Fruit fly (Drosophila melanogaster): ENCODE measurements around the gene RtcB.
A peak's percentile ranks its signal among the peaks of the same experiment; 100 is the strongest.

dm6 chr2L:19423467-19424122 is 6.8 kb upstream of the RtcB start, which contains the start of the genes Alp12 and CG13085:
- TF ChIP-seq CG8319 (GFP tag; optimal IDR thresholded peaks at IDR 0.05) (peak; percentile 89), CG6854 (GFP tag; optimal IDR thresholded peaks at IDR 0.05) (peak; percentile 90), CG3919 (GFP tag; optimal IDR thresholded peaks at IDR 0.05) (peak; percentile 96), spab (GFP tag; optimal IDR thresholded peaks at IDR 0.05) (peak; percentile 93), cyc (GFP tag; optimal IDR thresholded peaks at IDR 0.05) (peak; percentile 89), Met (GFP tag; optimal IDR thresholded peaks at IDR 0.05) (peak; percentile 94), Eip78C (GFP tag) (peak; percentile 99), Sox102F (GFP tag; optimal IDR thresholded peaks at IDR 0.05) (peak; percentile 92), Blimp-1 (GFP tag; optimal IDR thresholded peaks at IDR 0.05) (peak; percentile 86), eg (GFP tag; IDR thresholded peaks at IDR 0.05) (peak; percentile 95), Sox15 (GFP tag; optimal IDR thresholded peaks at IDR 0.05) (peak; percentile 91), CG16779 (tag; optimal IDR thresholded peaks at IDR 0.05) (peak; percentile 95), Hr39 (GFP tag; optimal IDR thresholded peaks at IDR 0.05) (peak; percentile 91)

Measured in whole organism, prepupa.